Fruit fly (Drosophila melanogaster): ENCODE data around the gene CG32808.

The CG32808 gene

DNA sequence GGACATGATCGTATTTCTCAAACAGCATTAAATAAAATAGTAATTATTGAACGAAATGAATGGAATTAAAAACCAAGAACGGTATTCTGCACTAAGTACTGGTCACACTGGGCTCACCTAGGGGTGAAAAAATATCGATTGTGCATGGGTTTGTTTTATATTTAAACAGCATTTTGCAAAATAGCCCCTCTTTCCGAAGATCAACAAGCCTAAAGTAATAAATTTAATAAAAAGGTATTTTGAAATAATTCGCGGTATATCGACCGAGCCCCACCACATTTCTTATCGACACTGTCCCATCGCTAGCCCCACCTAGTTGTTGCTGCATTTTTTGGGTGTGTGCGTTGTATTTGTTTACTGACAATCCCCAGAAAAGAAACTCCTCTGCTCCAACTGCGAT lies 945 bp upstream of the CG32808 start, which contains the start of gene pck (continued):
- TF ChIP-seq pan (optimal IDR thresholded peaks at IDR 0.05) (no peak), pan (GFP tag; optimal IDR thresholded peaks at IDR 0.05 in 1 of 2, IDR thresholded peaks at IDR 0.05 in 1 of 2) (peak in 1 of 2 experiments; percentile 70), Fer1 (GFP tag; optimal IDR thresholded peaks at IDR 0.05) (peak; percentile 51), sc (optimal IDR thresholded peaks at IDR 0.05) (no peak), sc (GFP tag; optimal IDR thresholded peaks at IDR 0.05) (no peak), nerfin-1 (tag; optimal IDR thresholded peaks at IDR 0.05) (peak; percentile 33), CTCF (GFP tag; optimal IDR thresholded peaks at IDR 0.05) (peak; percentile 26), gcm2 (GFP tag; optimal IDR thresholded peaks at IDR 0.05) (peak; percentile 36), CG3995 (GFP tag; optimal IDR thresholded peaks at IDR 0.05) (no peak), kni (GFP tag; optimal IDR thresholded peaks at IDR 0.05) (no peak), H2.0 (GFP tag; IDR thresholded peaks at IDR 0.05) (peak; percentile 69; the same call in 1 of the 2 replicates), Myb (GFP tag; optimal IDR thresholded peaks at IDR 0.05) (peak; percentile 34), amos (GFP tag; IDR thresholded peaks at IDR 0.05; ENCODE audit: partially characterized antibody) (peak; percentile 39; the same call in 1 of the 2 replicates), CG13296 (GFP tag; optimal IDR thresholded peaks at IDR 0.05) (peak; percentile 25), Dp (GFP tag; optimal IDR thresholded peaks at IDR 0.05) (peak; percentile 58), zfh2 (GFP tag; optimal IDR thresholded peaks at IDR 0.05) (peak; percentile 73), Hmr (GFP tag; optimal IDR thresholded peaks at IDR 0.05) (peak; percentile 51), Hand (GFP tag; optimal IDR thresholded peaks at IDR 0.05) (no peak), BEAF-32 (GFP tag; optimal IDR thresholded peaks at IDR 0.05) (peak; percentile 66), danr (GFP tag; IDR thresholded peaks at IDR 0.05) (peak; percentile 24; the same call in 1 of the 2 replicates), tgo (GFP tag; IDR thresholded peaks at IDR 0.05) (peak; percentile 67), CG6791 (GFP tag; IDR thresholded peaks at IDR 0.05; ENCODE audit: partially characterized antibody) (peak; percentile 53; the same call in 1 of the 3 replicates), NC2β (GFP tag; optimal IDR thresholded peaks at IDR 0.05) (peak; percentile 71), grn (GFP tag; optimal IDR thresholded peaks at IDR 0.05) (no peak), Dref (GFP tag; IDR thresholded peaks at IDR 0.05) (peak; percentile 66), CG15601 (tag; optimal IDR thresholded peaks at IDR 0.05) (peak; percentile 51), trem (tag; optimal IDR thresholded peaks at IDR 0.05) (peak; percentile 77), CG8944 (GFP tag; optimal IDR thresholded peaks at IDR 0.05) (peak; percentile 48), CG9797 (GFP tag; optimal IDR thresholded peaks at IDR 0.05) (peak; percentile 76), Max (GFP tag; optimal IDR thresholded peaks at IDR 0.05) (peak; percentile 54), disco-r (GFP tag; optimal IDR thresholded peaks at IDR 0.05) (peak; percentile 49), Scr (GFP tag; IDR thresholded peaks at IDR 0.05; ENCODE audit: partially characterized antibody) (peak; percentile 67), CG17802 (tag; optimal IDR thresholded peaks at IDR 0.05) (peak; percentile 41), CkIIα-i1 (GFP tag; IDR thresholded peaks at IDR 0.05) (no peak), CG2678 (tag; optimal IDR thresholded peaks at IDR 0.05) (peak; percentile 52), CG17328 (GFP tag; IDR thresholded peaks at IDR 0.05) (peak; percentile 70), crp (GFP tag; optimal IDR thresholded peaks at IDR 0.05) (peak in 1 of 2 experiments; percentile 37), CG16779 (GFP tag; IDR thresholded peaks at IDR 0.05) (no peak), ATbp (GFP tag; optimal IDR thresholded peaks at IDR 0.05) (peak; percentile 37), fru (optimal IDR thresholded peaks at IDR 0.05) (no peak), Bteb2 (GFP tag; optimal IDR thresholded peaks at IDR 0.05) (peak; percentile 23), CG5953 (GFP tag; IDR thresholded peaks at IDR 0.05) (peak; percentile 54; the same call in 1 of the 2 replicates), ranshi (GFP tag; IDR thresholded peaks at IDR 0.05) (peak; percentile 58), CG2712 (tag; optimal IDR thresholded peaks at IDR 0.05) (peak; percentile 70), wor (GFP tag; IDR thresholded peaks at IDR 0.05) (no peak), cato (GFP tag; optimal IDR thresholded peaks at IDR 0.05; ENCODE audit: borderline replicate concordance) (peak; percentile 32), CG34224 (GFP tag; IDR thresholded peaks at IDR 0.05; ENCODE audit: partially characterized antibody) (peak; percentile 65), CG11247 (GFP tag; IDR thresholded peaks at IDR 0.05) (0 out of 2 replicates have a peak, but pooled peaks have one; percentile 42), sob (GFP tag; IDR thresholded peaks at IDR 0.05) (peak; percentile 63; the same call in 1 of the 2 replicates), sd (tag; optimal IDR thresholded peaks at IDR 0.05) (peak; percentile 56), slbo (GFP tag; IDR thresholded peaks at IDR 0.05) (peak; percentile 70)
